Worm (Caenorhabditis elegans) whole organism, young adult: ENCODE results near the gene sid-1.
A peak's percentile ranks its signal among the peaks of the same experiment; 100 is the strongest.

Experiments used
- B0035.1 ChIP-seq: sonication (generic microtip); optimal IDR thresholded peaks from 2 replicates; lab custom pipeline; 2016; ENCODE audit warnings: missing genetic modification characterization, mild to moderate bottlenecking, missing compliant biosample characterization, missing genotype, missing genetic modification reagents
- B0261.1 ChIP-seq: sonication (generic microtip); optimal IDR thresholded peaks from 2 replicates; lab custom pipeline; 2016; ENCODE audit warnings: mild to moderate bottlenecking, missing genetic modification characterization, moderate library complexity, missing compliant biosample characterization
- C06A6.2 ChIP-seq: fragments of 200-800 bp; sonication (Bioruptor generic); conservative IDR thresholded peaks from 2 replicates; pipeline ENCODE4 v1.3.6; 2022; ENCODE audit warnings: missing genetic modification characterization, missing compliant biosample characterization
- C17E4.6 ChIP-seq: fragments of 200-800 bp; sonication (Bioruptor generic); IDR thresholded peaks from 2 replicates; pipeline ENCODE4 v1.3.6; 2022; ENCODE audit warnings: missing genetic modification reagents, missing genetic modification characterization, missing compliant biosample characterization
- F39B2.1 ChIP-seq: fragments of 200-800 bp; sonication (Bioruptor generic); IDR thresholded peaks from 2 replicates; pipeline ENCODE4 v1.3.6; 2022; ENCODE audit warnings: missing genetic modification reagents, missing genetic modification characterization, missing compliant biosample characterization
- F52B5.7 ChIP-seq: sonication (generic microtip); optimal IDR thresholded peaks from 2 replicates; lab custom pipeline; 2016; ENCODE audit warnings: mild to moderate bottlenecking, missing genetic modification characterization, missing compliant biosample characterization
- K11D2.4 ChIP-seq: fragments of 200-800 bp; sonication (Bioruptor generic); IDR thresholded peaks from 2 replicates; pipeline ENCODE4 v1.3.6; 2022; ENCODE audit warnings: missing genetic modification reagents, missing genetic modification characterization, missing compliant biosample characterization
- akir-1 ChIP-seq: fragments of 200-800 bp; sonication (Bioruptor generic); optimal IDR thresholded peaks from 2 replicates; lab custom pipeline; 2018; ENCODE audit warnings: mild to moderate bottlenecking, missing genetic modification characterization, moderate library complexity, missing compliant biosample characterization
- atf-7 ChIP-seq: sonication (generic microtip); optimal IDR thresholded peaks from 2 replicates; lab custom pipeline; 2017; ENCODE audit warnings: mild to moderate bottlenecking, missing genetic modification characterization, missing compliant biosample characterization
- attf-5 ChIP-seq: fragments of 200-800 bp; sonication (Bioruptor generic); optimal IDR thresholded peaks from 2 replicates; lab custom pipeline; 2018; ENCODE audit warnings: mild to moderate bottlenecking, missing genetic modification characterization, missing compliant biosample characterization
- bed-1 ChIP-seq: fragments of 200-800 bp; sonication (Bioruptor generic); IDR thresholded peaks from 2 replicates; pipeline ENCODE4 v1.3.6; 2022; ENCODE audit warnings: missing genetic modification reagents, missing genetic modification characterization, missing compliant biosample characterization
- cebp-2 ChIP-seq: fragments of 200-800 bp; sonication (Bioruptor generic); IDR thresholded peaks from 2 replicates; pipeline ENCODE4 v1.3.6; 2022; ENCODE audit warnings: missing genetic modification characterization, missing compliant biosample characterization
- ceh-79 ChIP-seq: sonication (generic microtip); optimal IDR thresholded peaks from 2 replicates; lab custom pipeline; 2017; ENCODE audit warnings: mild to moderate bottlenecking, missing genetic modification characterization, missing compliant biosample characterization
- ceh-91 ChIP-seq: fragments of 200-800 bp; sonication (Bioruptor generic); IDR thresholded peaks from 2 replicates; pipeline ENCODE4 v1.3.6; 2022; ENCODE audit warnings: missing genetic modification reagents, missing genetic modification characterization, missing compliant biosample characterization
- die-1 ChIP-seq: sonication (generic microtip); optimal IDR thresholded peaks from 2 replicates; lab custom pipeline; 2016; ENCODE audit warnings: missing genotype, mild to moderate bottlenecking, missing genetic modification characterization, missing compliant biosample characterization
- egl-44 ChIP-seq: fragments of 200-800 bp; sonication (Bioruptor generic); IDR thresholded peaks from 2 replicates; pipeline ENCODE4 v1.3.6; 2022; ENCODE audit warnings: missing genetic modification reagents, missing genetic modification characterization, missing compliant biosample characterization
- egrh-3 ChIP-seq: fragments of 200-800 bp; sonication (Bioruptor generic); IDR thresholded peaks from 2 replicates; pipeline ENCODE4 v1.3.6; 2022; ENCODE audit warnings: missing genetic modification reagents, missing genetic modification characterization, missing compliant biosample characterization
- him-1 ChIP-seq: sonication (generic microtip); optimal IDR thresholded peaks from 2 replicates; lab custom pipeline; 2016; ENCODE audit warnings: missing genotype, missing genetic modification reagents, missing genetic modification characterization, missing compliant biosample characterization
- hmg-1.2 ChIP-seq: fragments of 200-800 bp; sonication (Bioruptor generic); IDR thresholded peaks from 2 replicates; pipeline ENCODE4 v1.3.6; 2022; ENCODE audit warnings: missing genetic modification reagents, missing genetic modification characterization, missing compliant biosample characterization
- hmg-20 ChIP-seq: fragments of 200-800 bp; sonication (Bioruptor generic); IDR thresholded peaks from 2 replicates; pipeline ENCODE4 v1.3.6; 2022; ENCODE audit warnings: missing genetic modification reagents, missing genetic modification characterization, missing compliant biosample characterization
- lin-35 ChIP-seq, 3 experiments: fragments of 150-350 bp in 2 of 3; sonication (generic microtip) in 1 of 3; optimal IDR thresholded peaks; 2 replicates each; lab custom pipeline; 2014 to 2018; ENCODE audit warnings: missing biosample characterization in 3 of 3, missing genetic modification characterization in 3 of 3, missing genetic modification reagents in 3 of 3
- lin-40 ChIP-seq: sonication (generic microtip); optimal IDR thresholded peaks from 2 replicates; lab custom pipeline; 2016; ENCODE audit warnings: missing genetic modification characterization, mild to moderate bottlenecking, missing compliant biosample characterization, missing genotype, missing genetic modification reagents
- lin-54 ChIP-seq: fragments of 200-800 bp; sonication (Bioruptor generic); optimal IDR thresholded peaks from 2 replicates; lab custom pipeline; 2018; ENCODE audit warnings: mild to moderate bottlenecking, missing genetic modification characterization, missing compliant biosample characterization
- lsl-1 ChIP-seq: fragments of 200-800 bp; sonication (Bioruptor generic); optimal IDR thresholded peaks from 2 replicates; lab custom pipeline; 2018; ENCODE audit warnings: mild to moderate bottlenecking, missing genetic modification characterization, moderate library complexity, missing compliant biosample characterization
- lsy-27 ChIP-seq: sonication (generic microtip); optimal IDR thresholded peaks from 2 replicates; lab custom pipeline; 2017; ENCODE audit warnings: missing genetic modification characterization, mild to moderate bottlenecking, missing compliant biosample characterization, antibody characterized with exemption, missing genotype, borderline replicate concordance; ENCODE audit not compliant: insufficient read depth
- madf-10 ChIP-seq: sonication (generic microtip); optimal IDR thresholded peaks from 2 replicates; lab custom pipeline; 2016; ENCODE audit warnings: mild to moderate bottlenecking, missing genetic modification characterization, missing compliant biosample characterization
- mcd-1 ChIP-seq: fragments of 200-800 bp; sonication (Bioruptor generic); IDR thresholded peaks from 2 replicates; pipeline ENCODE4 v1.3.6; 2022; ENCODE audit warnings: missing genetic modification reagents, missing genetic modification characterization, missing compliant biosample characterization
- nhr-120 ChIP-seq: fragments of 200-800 bp; sonication (Bioruptor generic); IDR thresholded peaks from 2 replicates; pipeline ENCODE4 v1.3.6; 2022; ENCODE audit warnings: missing genetic modification characterization, missing compliant biosample characterization
- nhr-179 ChIP-seq: sonication (generic microtip); optimal IDR thresholded peaks from 2 replicates; lab custom pipeline; 2016; ENCODE audit warnings: mild to moderate bottlenecking, missing genetic modification characterization, missing compliant biosample characterization
- nhr-80 ChIP-seq: sonication (generic microtip); optimal IDR thresholded peaks from 2 replicates; lab custom pipeline; 2016; ENCODE audit warnings: missing genetic modification characterization, missing compliant biosample characterization
- nhr-90 ChIP-seq: sonication (generic microtip); optimal IDR thresholded peaks from 2 replicates; lab custom pipeline; 2016; ENCODE audit warnings: missing genotype, mild to moderate bottlenecking, missing genetic modification characterization, missing compliant biosample characterization
- pbrm-1 ChIP-seq: fragments of 200-800 bp; sonication (Bioruptor generic); IDR thresholded peaks from 2 replicates; pipeline ENCODE4 v1.3.6; 2022; ENCODE audit warnings: missing genetic modification reagents, missing genetic modification characterization, missing compliant biosample characterization
- pha-4 ChIP-seq: fragments of 150-350 bp; sonication (generic microtip); optimal IDR thresholded peaks from 2 replicates; lab custom pipeline; 2014; ENCODE audit warnings: missing biosample characterization, missing genetic modification reagents, missing genetic modification characterization
- repo-1 ChIP-seq: sonication (generic microtip); optimal IDR thresholded peaks from 2 replicates; lab custom pipeline; 2017; ENCODE audit warnings: mild to moderate bottlenecking, missing genetic modification characterization, missing compliant biosample characterization
- sdz-38 ChIP-seq: sonication (generic microtip); optimal IDR thresholded peaks from 2 replicates; lab custom pipeline; 2016; ENCODE audit warnings: missing genotype, missing genetic modification characterization, missing compliant biosample characterization
- snpc-1.1 ChIP-seq: sonication (generic microtip); optimal IDR thresholded peaks from 2 replicates; lab custom pipeline; 2017; ENCODE audit warnings: missing genetic modification characterization, mild to moderate bottlenecking, missing compliant biosample characterization, antibody characterized with exemption, moderate library complexity, missing genotype, missing genetic modification reagents; ENCODE audit not compliant: insufficient read depth
- snpc-1.3 ChIP-seq: sonication (generic microtip); optimal IDR thresholded peaks from 2 replicates; lab custom pipeline; 2017; ENCODE audit warnings: missing genetic modification characterization, mild to moderate bottlenecking, missing compliant biosample characterization, antibody characterized with exemption, moderate library complexity, missing genotype, missing genetic modification reagents; ENCODE audit not compliant: insufficient read depth
- snpc-3.4 ChIP-seq: sonication (generic microtip); optimal IDR thresholded peaks from 2 replicates; lab custom pipeline; 2017; ENCODE audit warnings: missing genetic modification characterization, mild to moderate bottlenecking, missing compliant biosample characterization, antibody characterized with exemption, moderate library complexity, missing genotype, missing genetic modification reagents
- sptf-2 ChIP-seq: fragments of 200-800 bp; sonication (Bioruptor generic); optimal IDR thresholded peaks from 2 replicates; lab custom pipeline; 2018; ENCODE audit warnings: mild to moderate bottlenecking, missing genetic modification characterization, missing compliant biosample characterization
- tbp1 ChIP-seq: fragments of 200-800 bp; sonication (Bioruptor generic); optimal IDR thresholded peaks from 2 replicates; lab custom pipeline; 2018; ENCODE audit warnings: mild to moderate bottlenecking, missing genetic modification characterization, missing compliant biosample characterization
- tlf-1 ChIP-seq: fragments of 200-800 bp; sonication (Bioruptor generic); optimal IDR thresholded peaks from 2 replicates; lab custom pipeline; 2018; ENCODE audit warnings: mild to moderate bottlenecking, missing genetic modification characterization, missing compliant biosample characterization
- xnd-1 ChIP-seq: sonication (generic microtip); optimal IDR thresholded peaks from 2 replicates; lab custom pipeline; 2016; ENCODE audit warnings: missing genotype, missing genetic modification reagents, missing genetic modification characterization, missing compliant biosample characterization
- zfh-2 ChIP-seq: fragments of 200-800 bp; sonication (Bioruptor generic); conservative IDR thresholded peaks from 2 replicates; pipeline ENCODE4 v1.3.6; 2022; ENCODE audit warnings: missing genetic modification reagents, missing genetic modification characterization, missing compliant biosample characterization

The sid-1 gene

DNA sequence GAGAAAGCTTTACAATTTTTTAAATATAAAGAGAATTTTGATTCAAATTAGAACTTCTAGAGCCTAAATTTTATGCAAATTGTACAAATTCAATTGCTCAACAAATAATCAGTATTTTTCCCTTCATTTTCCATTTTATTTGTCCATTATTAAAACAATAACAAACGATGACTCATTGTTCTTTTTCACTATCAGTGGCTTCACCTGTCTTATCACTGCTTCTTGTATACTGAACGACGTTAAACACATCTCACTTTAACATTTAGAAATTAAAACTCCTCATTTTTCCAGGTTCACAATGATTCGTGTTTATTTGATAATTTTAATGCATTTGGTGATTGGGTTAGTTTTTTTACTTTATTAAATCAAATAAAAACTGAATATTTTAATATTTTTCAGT lies at the start of gene sid-1:
TSS of gene sid-1 (plus strand) at position 292 of the 400 bp plus-strand sequence.
- TF ChIP-seq nhr-80 (tag; lab: Kevin White, UChicago) (peak; percentile 24), ceh-79 (tag; lab: Kevin White, UChicago) (no peak), sdz-38 (tag; lab: Kevin White, UChicago) (no peak), C17E4.6 (GFP tag; lab: Robert Waterston, UW) (no peak), sptf-2 (GFP tag; lab: Kevin White, UChicago) (no peak), nhr-90 (tag; lab: Kevin White, UChicago) (no peak)

ce11 chrV:5072082-5072481 lies 47.7 kb upstream of the sid-1 start, which contains the start of gene Y58A7A.2:
Y58A7A.2 (minus strand) TSS chrV:5072182.
- TF ChIP-seq atf-7 (tag; lab: Kevin White, UChicago) (no peak), madf-10 (tag; lab: Kevin White, UChicago) (no peak), die-1 (tag; lab: Kevin White, UChicago) (no peak), lsy-27 (tag; lab: Kevin White, UChicago) (no peak), zfh-2 (GFP tag; lab: Robert Waterston, UW) (no peak), C06A6.2 (GFP tag; lab: Robert Waterston, UW) (no peak), B0261.1 (tag; lab: Kevin White, UChicago) (no peak), lin-35 (GFP tag; optimal IDR thresholded peaks at IDR 0.05; lab: Kevin White, UChicago) (no peak), snpc-1.1 (tag; lab: Kevin White, UChicago) (no peak), lsl-1 (GFP tag; lab: Kevin White, UChicago) (no peak), snpc-1.3 (tag; lab: Kevin White, UChicago) (no peak), akir-1 (GFP tag; lab: Kevin White, UChicago) (no peak), nhr-179 (no peak), nhr-120 (GFP tag; lab: Robert Waterston, UW) (no peak), K11D2.4 (GFP tag; lab: Robert Waterston, UW) (no peak)

ce11 chrV:5075343-5075742 lies 44.4 kb upstream of the sid-1 start:
- peak; percentile 83 for TF ChIP-seq egrh-3 (GFP tag; lab: Robert Waterston, UW)

DNA sequence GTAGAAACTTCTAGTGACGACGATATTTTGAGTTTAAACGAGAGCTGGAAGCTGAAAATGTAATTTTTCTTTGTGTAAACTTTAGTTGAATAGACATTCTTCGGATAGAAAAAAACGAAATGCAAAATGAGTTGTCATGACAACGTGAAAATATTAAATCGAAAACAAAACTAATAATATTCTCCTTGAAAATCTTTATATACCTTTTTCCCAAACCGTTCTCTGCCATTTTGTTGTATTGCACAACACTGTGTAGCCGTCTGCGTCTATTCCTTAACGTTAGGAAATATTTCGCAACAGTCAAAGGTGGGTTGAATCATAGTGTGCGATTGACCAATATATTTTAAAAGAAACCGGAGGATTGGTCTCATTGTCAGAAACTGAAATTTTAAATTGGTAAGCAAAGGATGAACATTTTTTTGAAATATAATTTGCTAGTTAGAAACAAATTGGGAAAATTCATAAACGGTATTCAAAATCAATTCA lies 38.9 kb upstream of the sid-1 start, which contains the start of gene Y58A7A.3:
TSS of gene Y58A7A.3 (minus strand) at position 51 of the 486 bp plus-strand sequence.
- TF ChIP-seq ceh-79 (tag; lab: Kevin White, UChicago) (no peak), cebp-2 (GFP tag; lab: Robert Waterston, UW) (no peak), repo-1 (no peak), egl-44 (GFP tag; lab: Robert Waterston, UW) (no peak), tlf-1 (no peak), lin-54 (GFP tag; lab: Kevin White, UChicago) (peak; percentile 12), pha-4 (no peak), ceh-91 (GFP tag; lab: Robert Waterston, UW) (no peak), snpc-3.4 (tag; lab: Kevin White, UChicago) (no peak), attf-5 (GFP tag; lab: Kevin White, UChicago) (peak; percentile 88), pbrm-1 (no peak), atf-7 (tag; lab: Kevin White, UChicago) (no peak), lin-40 (peak; percentile 8), bed-1 (GFP tag; lab: Robert Waterston, UW) (no peak), B0035.1 (tag; lab: Kevin White, UChicago) (no peak), hmg-1.2 (GFP tag; lab: Robert Waterston, UW) (peak; percentile 72; the same call in 1 of the 2 replicates), tbp1 (no peak), akir-1 (GFP tag; lab: Kevin White, UChicago) (no peak), F52B5.7 (tag; lab: Kevin White, UChicago) (no peak), F39B2.1 (GFP tag; lab: Robert Waterston, UW) (no peak), nhr-179 (no peak), him-1 (tag; lab: Kevin White, UChicago) (no peak), nhr-80 (tag; lab: Kevin White, UChicago) (peak; percentile 69), mcd-1 (GFP tag; lab: Robert Waterston, UW) (no peak), xnd-1 (no peak), hmg-20 (GFP tag; lab: Robert Waterston, UW) (no peak)
